Worm (Caenorhabditis elegans): ENCODE data around the gene gars-1.

ce11 chrIII:5138940-5139533 lies 24.4 kb downstream of the gars-1 start:
- no peak for TF ChIP-seq ceh-63 (GFP tag; optimal IDR thresholded peaks at IDR 0.05)
- TF ChIP-seq hlh-4 (tag; optimal IDR thresholded peaks at IDR 0.05) = no peak
- TF ChIP-seq lin-39 (tag; optimal IDR thresholded peaks at IDR 0.05) = no peak
- no peak for TF ChIP-seq nhr-84 (tag; optimal IDR thresholded peaks at IDR 0.05)
- no peak for TF ChIP-seq grh-1 (GFP tag; IDR thresholded peaks at IDR 0.05)
- no peak for TF ChIP-seq rnt-1 (tag; optimal IDR thresholded peaks at IDR 0.05)
- no peak for TF ChIP-seq mep-1 (tag; optimal IDR thresholded peaks at IDR 0.05)
- no peak for TF ChIP-seq ztf-4 (tag; optimal IDR thresholded peaks at IDR 0.05)
- TF ChIP-seq aly-2 (tag; optimal IDR thresholded peaks at IDR 0.05) = no peak
- no peak for TF ChIP-seq snpc-4 (tag; optimal IDR thresholded peaks at IDR 0.05)
- no peak for TF ChIP-seq nhr-28 (tag; optimal IDR thresholded peaks at IDR 0.05)
- TF ChIP-seq C04F5.9 (tag; optimal IDR thresholded peaks at IDR 0.05) = no peak
- no peak for TF ChIP-seq mdl-1 (tag; optimal IDR thresholded peaks at IDR 0.05)
- TF ChIP-seq fos-1 (tag; optimal IDR thresholded peaks at IDR 0.05) = no peak
